Worm (Caenorhabditis elegans) whole organism, midembryonic: Measurements from ENCODE around the gene Y71G10AR.4.

Experiments
- T22C8.4 ChIP-seq: fragments of 200-800 bp; sonication (Bioruptor generic); IDR thresholded peaks from 2 replicates; pipeline ENCODE4 v1.3.6; 2022; ENCODE audit warnings: missing genetic modification characterization, missing compliant biosample characterization
- ref-1 ChIP-seq: fragments of 200-800 bp; sonication (Bioruptor generic); conservative IDR thresholded peaks from 2 replicates; pipeline ENCODE4 v1.3.6; 2022; ENCODE audit warnings: missing genetic modification reagents, missing genetic modification characterization, missing compliant biosample characterization
- ztf-23 ChIP-seq: fragments of 200-800 bp; sonication (Bioruptor generic); IDR thresholded peaks from 2 replicates; pipeline ENCODE4 v1.3.6; 2022; ENCODE audit warnings: missing genetic modification reagents, missing genetic modification characterization, missing compliant biosample characterization
- ztf-29 ChIP-seq: fragments of 200-800 bp; sonication (Bioruptor generic); IDR thresholded peaks from 2 replicates; pipeline ENCODE4 v1.3.6; 2022; ENCODE audit warnings: missing genetic modification reagents, missing genetic modification characterization, missing compliant biosample characterization

- TF ChIP-seq ref-1 (GFP tag; lab: Robert Waterston, UW) (no peak), ztf-29 (GFP tag; lab: Robert Waterston, UW) (no peak), ztf-23 (no peak), T22C8.4 (no peak)
Measured at ce11 chrIV:2159069-2159468, 39.8 kb upstream of the Y71G10AR.4 start, which contains the start of gene gcy-37.
